Worm (Caenorhabditis elegans) whole organism, early embryonic: Measurements from ENCODE around the gene C53D6.4.
A peak's percentile ranks its signal among the peaks of the same experiment; 100 is the strongest.

Experiments
- B0310.2 ChIP-seq: sonication (generic microtip); optimal IDR thresholded peaks from 2 replicates; lab custom pipeline; 2016; ENCODE audit warnings: mild to moderate bottlenecking, missing genetic modification characterization, missing compliant biosample characterization
- F13C5.2 ChIP-seq: sonication (generic microtip); optimal IDR thresholded peaks from 2 replicates; lab custom pipeline; 2017; ENCODE audit warnings: mild to moderate bottlenecking, missing genetic modification characterization, inconsistent platforms, missing compliant biosample characterization
- aly-1 ChIP-seq: sonication (generic microtip); optimal IDR thresholded peaks from 2 replicates; lab custom pipeline; 2016; ENCODE audit warnings: missing genetic modification characterization, missing compliant biosample characterization
- ama-1 ChIP-seq: fragments of 150-350 bp; optimal IDR thresholded peaks from 2 replicates; lab custom pipeline; 2014
- ceh-13 ChIP-seq: fragments of 200-800 bp; sonication (Bioruptor generic); optimal IDR thresholded peaks from 2 replicates; lab custom pipeline; 2018; ENCODE audit warnings: mild to moderate bottlenecking, missing genetic modification characterization, missing compliant biosample characterization
- ceh-36 ChIP-seq: sonication (generic microtip); optimal IDR thresholded peaks from 2 replicates; lab custom pipeline; 2016; ENCODE audit warnings: missing genetic modification characterization, inconsistent platforms, missing compliant biosample characterization
- ets-7 ChIP-seq: sonication (generic microtip); optimal IDR thresholded peaks from 2 replicates; lab custom pipeline; 2016; ENCODE audit warnings: missing genotype, missing genetic modification characterization, missing compliant biosample characterization
- flt-1 ChIP-seq: fragments of 200-800 bp; sonication (Bioruptor generic); IDR thresholded peaks from 2 replicates; pipeline ENCODE4 v1.3.6; 2022; ENCODE audit warnings: missing genetic modification characterization, missing compliant biosample characterization
- hmbx-1 ChIP-seq: sonication (generic microtip); optimal IDR thresholded peaks from 2 replicates; lab custom pipeline; 2016; ENCODE audit warnings: mild to moderate bottlenecking, missing genetic modification characterization, missing compliant biosample characterization
- hmg-4 ChIP-seq: fragments of 200-800 bp; sonication (Bioruptor generic); optimal IDR thresholded peaks from 2 replicates; lab custom pipeline; 2018; ENCODE audit warnings: mild to moderate bottlenecking, missing genetic modification characterization, missing compliant biosample characterization
- hnd-1 ChIP-seq: sonication (generic microtip); optimal IDR thresholded peaks from 2 replicates; lab custom pipeline; 2016; ENCODE audit warnings: missing genetic modification characterization, missing compliant biosample characterization
- pes-1 ChIP-seq: fragments of 200-800 bp; sonication (Bioruptor generic); IDR thresholded peaks from 2 replicates; pipeline ENCODE4 v1.3.6; 2022; ENCODE audit warnings: missing genetic modification reagents, missing genetic modification characterization, missing compliant biosample characterization
- scrt-1 ChIP-seq: fragments of 200-800 bp; sonication (Bioruptor generic); IDR thresholded peaks from 2 replicates; pipeline ENCODE4 v1.3.6; 2022; ENCODE audit warnings: missing genetic modification characterization, missing compliant biosample characterization
- sea-1 ChIP-seq: fragments of 200-800 bp; sonication (Bioruptor generic); conservative IDR thresholded peaks from 2 replicates; pipeline ENCODE4 v1.3.6; 2022; ENCODE audit warnings: missing genetic modification characterization, missing compliant biosample characterization
- tbx-11 ChIP-seq: fragments of 200-800 bp; sonication (Bioruptor generic); IDR thresholded peaks from 2 replicates; pipeline ENCODE4 v1.3.6; 2022; ENCODE audit warnings: missing genetic modification characterization, missing compliant biosample characterization
- tbx-37 ChIP-seq: fragments of 200-800 bp; sonication (Bioruptor generic); conservative IDR thresholded peaks from 2 replicates; pipeline ENCODE4 v1.3.6; 2022; ENCODE audit warnings: missing genetic modification reagents, missing genetic modification characterization, missing compliant biosample characterization
- tra-4 ChIP-seq: sonication (generic microtip); optimal IDR thresholded peaks from 2 replicates; lab custom pipeline; 2017; ENCODE audit warnings: missing genetic modification characterization, missing compliant biosample characterization

The C53D6.4 gene

DNA sequence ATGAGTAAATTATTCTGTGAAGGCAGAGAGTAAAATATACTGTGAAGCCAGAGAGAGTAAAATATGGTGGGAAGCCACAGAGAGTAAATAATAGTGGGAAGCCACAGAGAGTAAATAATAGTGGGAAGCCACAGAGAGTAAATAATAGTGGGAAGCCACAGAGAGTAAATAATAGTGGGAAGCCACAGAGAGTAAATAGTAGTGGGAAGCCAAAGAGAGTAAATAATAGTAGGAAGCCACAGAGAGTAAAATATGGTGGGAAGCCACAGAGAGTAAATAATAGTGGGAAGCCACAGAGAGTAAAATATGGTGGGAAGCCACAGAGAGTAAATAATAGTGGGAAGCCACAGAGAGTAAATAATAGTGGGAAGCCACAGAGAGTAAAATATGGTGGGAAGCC is 27.4 kb upstream of the C53D6.4 start:
- TF ChIP-seq ets-7 (peak; percentile 45), hmbx-1 (tag; lab: Kevin White, UChicago) (peak; percentile 5)

- TF ChIP-seq pes-1 (GFP tag; lab: Robert Waterston, UW) (no peak), flt-1 (GFP tag; lab: Robert Waterston, UW) (no peak), tra-4 (no peak), hmg-4 (GFP tag; lab: Kevin White, UChicago) (no peak), F13C5.2 (tag; lab: Kevin White, UChicago) (no peak), aly-1 (tag; lab: Kevin White, UChicago) (no peak), ama-1 (lab: Kevin White, UChicago) (no peak), B0310.2 (tag; lab: Kevin White, UChicago) (no peak), hnd-1 (tag; lab: Kevin White, UChicago) (no peak), ceh-13 (GFP tag; lab: Kevin White, UChicago) (no peak), ets-7 (no peak), sea-1 (GFP tag; lab: Robert Waterston, UW) (no peak), tbx-11 (GFP tag; lab: Robert Waterston, UW) (no peak), ceh-36 (no peak), hmbx-1 (tag; lab: Kevin White, UChicago) (no peak), tbx-37 (GFP tag; lab: Robert Waterston, UW) (no peak), scrt-1 (GFP tag; lab: Robert Waterston, UW) (no peak)
These were observed 24.5 kb upstream of the C53D6.4 start, which contains the start of gene Y73F4A.1 for ce11 chrIV:9045252-9045651. TSS of gene Y73F4A.1 (minus strand) at chrIV:9045352.

DNA sequence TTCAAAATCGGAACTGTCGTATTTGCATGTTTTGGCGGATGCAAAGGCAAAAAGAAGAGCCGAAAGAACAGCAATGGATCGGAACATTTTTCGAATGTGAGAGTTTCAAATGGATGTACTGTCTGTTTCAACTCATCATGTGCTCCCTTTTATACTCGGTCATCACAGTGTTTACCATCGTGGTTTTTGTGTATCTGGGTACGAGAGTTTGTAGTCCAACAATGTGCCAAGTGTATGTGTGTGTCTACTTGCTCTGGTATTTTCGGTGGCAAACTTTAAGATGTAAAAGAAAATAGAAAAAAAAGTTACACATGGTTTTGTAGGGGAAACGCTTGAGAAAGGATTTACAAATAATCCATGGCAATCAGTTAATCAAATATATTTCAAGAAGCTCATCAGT is 22.5 kb upstream of the C53D6.4 start, which contains the start of gene Y73F4A.2:
TSS of gene Y73F4A.2 (minus strand) at position 124 of the 400 bp plus-strand sequence.
- TF ChIP-seq pes-1 (GFP tag; lab: Robert Waterston, UW) (no peak), sea-1 (GFP tag; lab: Robert Waterston, UW) (no peak), ceh-13 (GFP tag; lab: Kevin White, UChicago) (no peak), tbx-11 (GFP tag; lab: Robert Waterston, UW) (no peak), F13C5.2 (tag; lab: Kevin White, UChicago) (no peak), ama-1 (lab: Kevin White, UChicago) (no peak), ceh-36 (no peak), tbx-37 (GFP tag; lab: Robert Waterston, UW) (no peak)

- TF ChIP-seq ceh-13 (GFP tag; lab: Kevin White, UChicago) (no peak), scrt-1 (GFP tag; lab: Robert Waterston, UW) (no peak), hmg-4 (GFP tag; lab: Kevin White, UChicago) (no peak), tbx-11 (GFP tag; lab: Robert Waterston, UW) (no peak)
These were observed 19.7 kb upstream of the C53D6.4 start, which contains the start of gene Y73F4A.3 for ce11 chrIV:9040393-9040792. TSS of gene Y73F4A.3 (minus strand) at chrIV:9040493.

ce11 chrIV:9037063-9037462 is 16.3 kb upstream of the C53D6.4 start, which contains the start of gene C53D6.7:
TSS of gene C53D6.7 (minus strand) at chrIV:9037163.
- TF ChIP-seq ceh-13 (GFP tag; lab: Kevin White, UChicago) = no peak
- no peak for TF ChIP-seq hmbx-1 (tag; lab: Kevin White, UChicago)
- no peak for TF ChIP-seq hmg-4 (GFP tag; lab: Kevin White, UChicago)
- TF ChIP-seq scrt-1 (GFP tag; lab: Robert Waterston, UW) = no peak
- no peak for TF ChIP-seq hnd-1 (tag; lab: Kevin White, UChicago)
- no peak for TF ChIP-seq tbx-37 (GFP tag; lab: Robert Waterston, UW)
- TF ChIP-seq ama-1 (lab: Kevin White, UChicago) = no peak

DNA sequence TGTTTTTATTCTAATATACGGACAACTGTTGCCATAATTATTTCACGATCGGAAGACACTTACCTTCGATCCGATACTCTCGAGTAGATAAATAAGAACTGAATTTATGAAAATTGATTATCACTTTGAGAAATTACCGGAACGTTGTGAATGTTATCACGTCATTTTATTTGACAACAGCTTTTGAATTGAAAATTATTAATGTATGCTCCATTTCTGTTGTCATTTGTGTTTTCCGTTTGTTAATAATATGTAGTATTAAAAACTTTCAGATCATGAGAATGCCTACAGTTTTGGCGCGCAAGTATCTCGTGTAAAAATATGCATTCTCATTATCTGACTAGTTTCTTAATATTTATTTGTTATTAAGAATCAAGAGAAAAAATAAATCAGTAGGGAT is 13.6 kb upstream of the C53D6.4 start, which contains the start of gene C53D6.10:
TSS of gene C53D6.10 (minus strand) at position 101 of the 400 bp plus-strand sequence.
- TF ChIP-seq tra-4 (no peak), pes-1 (GFP tag; lab: Robert Waterston, UW) (no peak), hmg-4 (GFP tag; lab: Kevin White, UChicago) (no peak), ama-1 (lab: Kevin White, UChicago) (no peak), hnd-1 (tag; lab: Kevin White, UChicago) (no peak), B0310.2 (tag; lab: Kevin White, UChicago) (no peak), ets-7 (no peak), tbx-11 (GFP tag; lab: Robert Waterston, UW) (no peak), hmbx-1 (tag; lab: Kevin White, UChicago) (no peak), ceh-13 (GFP tag; lab: Kevin White, UChicago) (no peak), tbx-37 (GFP tag; lab: Robert Waterston, UW) (no peak), ceh-36 (no peak), scrt-1 (GFP tag; lab: Robert Waterston, UW) (no peak), aly-1 (tag; lab: Kevin White, UChicago) (no peak), sea-1 (GFP tag; lab: Robert Waterston, UW) (no peak), F13C5.2 (tag; lab: Kevin White, UChicago) (no peak)

DNA sequence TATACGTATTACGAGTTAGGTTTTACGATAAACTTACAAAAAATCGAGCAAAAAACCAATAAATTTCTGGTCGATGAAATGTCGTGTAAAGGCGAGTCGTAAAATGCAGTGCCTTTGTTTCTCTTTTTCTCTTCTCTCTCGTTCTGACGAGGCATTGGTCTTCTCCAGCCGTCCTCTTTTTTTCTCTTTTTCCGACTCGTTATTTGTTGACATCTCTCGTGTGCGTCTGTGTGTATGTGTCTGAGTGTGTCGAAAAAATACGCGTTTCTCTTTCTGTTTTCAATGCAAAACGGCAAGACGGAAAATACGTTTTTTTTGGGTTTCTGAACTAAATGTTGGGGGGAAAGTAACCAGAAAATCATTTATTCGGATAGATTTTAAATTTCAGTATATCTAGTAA is 11.8 kb upstream of the C53D6.4 start, which contains the start of gene C53D6.6:
TSS of gene C53D6.6 (minus strand) at position 118 of the 400 bp plus-strand sequence.
- TF ChIP-seq ceh-13 (GFP tag; lab: Kevin White, UChicago) (no peak), hmg-4 (GFP tag; lab: Kevin White, UChicago) (no peak), sea-1 (GFP tag; lab: Robert Waterston, UW) (no peak)

DNA sequence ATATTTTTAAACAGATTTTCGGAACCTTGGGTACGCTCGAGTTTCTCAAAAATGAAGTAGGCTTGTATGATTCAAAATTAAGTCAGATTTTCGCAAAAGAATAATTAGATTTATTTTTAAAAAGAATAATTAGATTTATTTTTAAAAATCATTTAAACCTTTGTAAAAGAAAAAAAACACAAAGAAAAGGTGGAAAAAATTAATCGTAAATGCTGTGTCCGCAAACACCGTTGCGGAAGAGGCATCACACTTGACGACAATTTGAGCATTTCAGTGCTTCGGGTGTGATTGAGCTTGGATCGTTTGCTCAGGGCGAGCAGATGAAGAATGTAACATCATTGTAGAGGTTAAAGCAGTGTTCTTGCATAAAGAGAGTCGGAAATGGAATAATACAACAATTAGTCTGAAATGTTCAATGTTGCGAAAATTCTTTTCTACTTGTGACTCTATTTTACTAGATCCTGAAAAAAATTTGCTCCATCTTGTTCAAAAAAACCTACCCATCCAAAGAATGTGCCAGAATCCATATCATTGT is 572 bp upstream of the C53D6.4 start:
- TF ChIP-seq B0310.2 (tag; lab: Kevin White, UChicago) = no peak
- TF ChIP-seq F13C5.2 (tag; lab: Kevin White, UChicago) = peak; percentile 23
